Worm (Caenorhabditis elegans): ENCODE data around the gene W03F9.2.

ce11 chrV:174520-174919, 46.7 kb upstream of the W03F9.2 start:
- no peak for TF ChIP-seq lin-13 (tag; optimal IDR thresholded peaks at IDR 0.05)
- TF ChIP-seq mab-5 (tag; optimal IDR thresholded peaks at IDR 0.05), result no peak
- TF ChIP-seq snpc-4 (tag; optimal IDR thresholded peaks at IDR 0.05), result no peak
- no peak for TF ChIP-seq ztf-11 (tag; optimal IDR thresholded peaks at IDR 0.05)
- TF ChIP-seq unc-62 (GFP tag; optimal IDR thresholded peaks at IDR 0.05), result no peak
- no peak for TF ChIP-seq elt-1 (tag; optimal IDR thresholded peaks at IDR 0.05; ENCODE audit: borderline replicate concordance, insufficient read depth)
- TF ChIP-seq lsy-2 (tag; optimal IDR thresholded peaks at IDR 0.05), result no peak
- no peak for TF ChIP-seq nhr-12 (tag; optimal IDR thresholded peaks at IDR 0.05)
- TF ChIP-seq pha-4 (tag; optimal IDR thresholded peaks at IDR 0.05), result no peak
- TF ChIP-seq nhr-28 (tag; optimal IDR thresholded peaks at IDR 0.05), result no peak
- TF ChIP-seq mep-1 (tag; optimal IDR thresholded peaks at IDR 0.05), result no peak
- TF ChIP-seq blmp-1 (tag; optimal IDR thresholded peaks at IDR 0.05), result no peak
- no peak for TF ChIP-seq nhr-237 (tag; optimal IDR thresholded peaks at IDR 0.05)
